Worm (Caenorhabditis elegans) whole organism, L4 larva: ENCODE measurements around the gene rpc-1.

ENCODE experiments used
- F10B5.3 ChIP-seq: sonication (generic microtip); optimal IDR thresholded peaks from 2 replicates; lab custom pipeline; 2016; ENCODE audit warnings: mild to moderate bottlenecking, missing genetic modification characterization, missing compliant biosample characterization
- T20F7.1 ChIP-seq: fragments of 200-800 bp; sonication (Bioruptor generic); optimal IDR thresholded peaks from 2 replicates; lab custom pipeline; 2018; ENCODE audit warnings: mild to moderate bottlenecking, missing genetic modification characterization, missing compliant biosample characterization
- T26A8.4 ChIP-seq: fragments of 200-800 bp; sonication (Bioruptor generic); IDR thresholded peaks from 2 replicates; pipeline ENCODE4 v1.3.6; 2022; ENCODE audit warnings: missing genetic modification characterization, missing compliant biosample characterization
- Y48G9A.11 ChIP-seq: fragments of 200-800 bp; sonication (Bioruptor generic); IDR thresholded peaks from 2 replicates; pipeline ENCODE4 v1.3.6; 2022; ENCODE audit warnings: missing genetic modification reagents, missing genetic modification characterization, missing compliant biosample characterization
- Y75B8A.6 ChIP-seq: fragments of 200-800 bp; sonication (Bioruptor generic); IDR thresholded peaks from 2 replicates; pipeline ENCODE4 v1.3.6; 2022; ENCODE audit warnings: missing genetic modification reagents, missing genetic modification characterization, missing compliant biosample characterization
- ZK546.5 ChIP-seq, 2 experiments: sonication (generic microtip); optimal IDR thresholded peaks; 2 replicates each; lab custom pipeline; 2017; ENCODE audit warnings: missing biosample characterization in 2 of 2, missing genetic modification characterization in 2 of 2
- aha-1 ChIP-seq: fragments of 150-350 bp; peaks from one replicate; lab custom pipeline; 2014; ENCODE audit warnings: missing biosample characterization, missing genetic modification characterization
- aly-2 ChIP-seq: sonication (generic microtip); optimal IDR thresholded peaks from 2 replicates; lab custom pipeline; 2018; ENCODE audit warnings: missing biosample characterization, missing genetic modification characterization
- arid-1 ChIP-seq: fragments of 200-800 bp; sonication (Bioruptor generic); conservative IDR thresholded peaks from 2 replicates; pipeline ENCODE4 v1.3.6; 2022; ENCODE audit warnings: missing genetic modification reagents, missing genetic modification characterization, missing compliant biosample characterization
- attf-4 ChIP-seq: sonication (generic microtip); optimal IDR thresholded peaks from 3 replicates; lab custom pipeline; 2017; ENCODE audit warnings: missing biosample characterization, missing genetic modification characterization
- ceh-32 ChIP-seq: sonication (generic microtip); optimal IDR thresholded peaks from 2 replicates; lab custom pipeline; 2016; ENCODE audit warnings: mild to moderate bottlenecking, missing genetic modification characterization, missing compliant biosample characterization; ENCODE audit not compliant: poor library complexity
- ceh-44 ChIP-seq: fragments of 200-800 bp; sonication (Bioruptor generic); IDR thresholded peaks from 2 replicates; pipeline ENCODE4 v1.3.6; 2022; ENCODE audit warnings: missing genetic modification reagents, missing genetic modification characterization, missing compliant biosample characterization
- ceh-62 ChIP-seq: sonication (generic microtip); optimal IDR thresholded peaks from 2 replicates; lab custom pipeline; 2017; ENCODE audit warnings: missing biosample characterization, missing genetic modification characterization
- ces-1 ChIP-seq: fragments of 150-350 bp; sonication (generic microtip); optimal IDR thresholded peaks from 4 replicates; lab custom pipeline; 2014; ENCODE audit warnings: missing biosample characterization, missing genetic modification reagents, missing genetic modification characterization
- ctbp-1 ChIP-seq: fragments of 200-800 bp; sonication (Bioruptor generic); IDR thresholded peaks from 2 replicates; pipeline ENCODE4 v1.3.6; 2022; ENCODE audit warnings: missing genetic modification reagents, missing genetic modification characterization, missing compliant biosample characterization
- daf-12 ChIP-seq: fragments of 150-350 bp; optimal IDR thresholded peaks from 2 replicates; lab custom pipeline; 2014; ENCODE audit warnings: missing biosample characterization, missing genetic modification reagents, missing genetic modification characterization
- daf-19 ChIP-seq: fragments of 200-800 bp; sonication (Bioruptor generic); conservative IDR thresholded peaks from 2 replicates; pipeline ENCODE4 v1.3.6; 2022; ENCODE audit warnings: missing genetic modification characterization, missing compliant biosample characterization
- dmd-9 ChIP-seq: fragments of 200-800 bp; sonication (Bioruptor generic); IDR thresholded peaks from 2 replicates; pipeline ENCODE4 v1.3.6; 2022; ENCODE audit warnings: missing genetic modification reagents, missing genetic modification characterization, missing compliant biosample characterization
- dve-1 ChIP-seq: sonication (generic microtip); optimal IDR thresholded peaks from 2 replicates; lab custom pipeline; 2017; ENCODE audit warnings: antibody characterized with exemption, mild to moderate bottlenecking, missing genetic modification characterization, missing compliant biosample characterization; ENCODE audit not compliant: insufficient read depth
- egl-43 ChIP-seq: fragments of 200-800 bp; sonication (Bioruptor generic); IDR thresholded peaks from 2 replicates; pipeline ENCODE4 v1.3.6; 2022; ENCODE audit warnings: missing genetic modification reagents, missing genetic modification characterization, missing compliant biosample characterization
- fkh-10 ChIP-seq: fragments of 150-350 bp; optimal IDR thresholded peaks from 2 replicates; lab custom pipeline; 2014; ENCODE audit warnings: missing biosample characterization, missing genetic modification reagents, missing genetic modification characterization
- hif-1 ChIP-seq, 2 experiments: sonication (generic microtip); optimal IDR thresholded peaks; 2 replicates each; lab custom pipeline; 2016 to 2017; ENCODE audit warnings: missing compliant biosample characterization in 2 of 2, missing genetic modification characterization in 2 of 2, missing genetic modification reagents in 2 of 2, missing genotype in 2 of 2, mild to moderate bottlenecking in 1 of 2
- hlh-11 ChIP-seq: fragments of 200-800 bp; sonication (Bioruptor generic); optimal IDR thresholded peaks from 2 replicates; lab custom pipeline; 2018; ENCODE audit warnings: mild to moderate bottlenecking, missing genetic modification characterization, missing compliant biosample characterization
- hlh-30 ChIP-seq: sonication (generic microtip); optimal IDR thresholded peaks from 2 replicates; lab custom pipeline; 2017; ENCODE audit warnings: antibody characterized with exemption, mild to moderate bottlenecking, missing genetic modification characterization, missing compliant biosample characterization; ENCODE audit not compliant: insufficient read depth
- lim-7 ChIP-seq: fragments of 200-800 bp; sonication (Bioruptor generic); IDR thresholded peaks from 2 replicates; pipeline ENCODE4 v1.3.6; 2022; ENCODE audit warnings: missing genetic modification characterization, missing compliant biosample characterization
- lin-1 ChIP-seq: fragments of 200-800 bp; sonication (Bioruptor generic); IDR thresholded peaks from 2 replicates; pipeline ENCODE4 v1.3.6; 2022; ENCODE audit warnings: missing genetic modification reagents, missing genetic modification characterization, missing compliant biosample characterization
- lin-13 ChIP-seq: fragments of 150-350 bp; optimal IDR thresholded peaks from 2 replicates; lab custom pipeline; 2014; ENCODE audit warnings: missing biosample characterization, missing genetic modification reagents, missing genetic modification characterization
- lin-29 ChIP-seq: fragments of 200-800 bp; sonication (Bioruptor generic); IDR thresholded peaks from 2 replicates; pipeline ENCODE4 v1.3.6; 2022; ENCODE audit warnings: missing genetic modification reagents, missing genetic modification characterization, missing compliant biosample characterization
- lin-39 ChIP-seq: fragments of 150-350 bp; optimal IDR thresholded peaks from 2 replicates; lab custom pipeline; 2014; ENCODE audit warnings: missing biosample characterization, missing genetic modification reagents, missing genetic modification characterization
- mxl-2 ChIP-seq: fragments of 200-800 bp; sonication (Bioruptor generic); conservative IDR thresholded peaks from 2 replicates; pipeline ENCODE4 v1.3.6; 2022; ENCODE audit warnings: missing genetic modification reagents, missing genetic modification characterization, missing compliant biosample characterization
- nhr-10 ChIP-seq: fragments of 150-350 bp; optimal IDR thresholded peaks from 2 replicates; lab custom pipeline; 2014; ENCODE audit warnings: missing biosample characterization, missing genetic modification characterization
- nhr-102 ChIP-seq: sonication (generic microtip); optimal IDR thresholded peaks from 2 replicates; lab custom pipeline; 2016; ENCODE audit warnings: mild to moderate bottlenecking, missing genetic modification characterization, moderate library complexity, missing compliant biosample characterization
- nhr-11 ChIP-seq: fragments of 150-350 bp; optimal IDR thresholded peaks from 2 replicates; lab custom pipeline; 2014; ENCODE audit warnings: missing biosample characterization, missing genetic modification characterization
- nhr-28 ChIP-seq: fragments of 150-350 bp; optimal IDR thresholded peaks from 2 replicates; lab custom pipeline; 2014; ENCODE audit warnings: missing biosample characterization, missing genetic modification characterization
- nhr-41 ChIP-seq: fragments of 200-800 bp; sonication (Bioruptor generic); IDR thresholded peaks from 2 replicates; pipeline ENCODE4 v1.3.6; 2022; ENCODE audit warnings: missing genetic modification reagents, missing genetic modification characterization, missing compliant biosample characterization
- nhr-6 ChIP-seq: fragments of 150-350 bp; optimal IDR thresholded peaks from 2 replicates; lab custom pipeline; 2014; ENCODE audit warnings: missing biosample characterization, missing genetic modification characterization
- pqm-1 ChIP-seq: sonication (generic microtip); optimal IDR thresholded peaks from 2 replicates; lab custom pipeline; 2017; ENCODE audit warnings: missing biosample characterization, missing genetic modification characterization
- sdz-12 ChIP-seq: fragments of 200-800 bp; sonication (Bioruptor generic); optimal IDR thresholded peaks from 2 replicates; lab custom pipeline; 2018; ENCODE audit warnings: mild to moderate bottlenecking, missing genetic modification characterization, missing compliant biosample characterization
- set-16 ChIP-seq: fragments of 200-800 bp; sonication (Bioruptor generic); IDR thresholded peaks from 2 replicates; pipeline ENCODE4 v1.3.6; 2022; ENCODE audit warnings: missing genetic modification reagents, missing genetic modification characterization, missing compliant biosample characterization
- spr-1 ChIP-seq: sonication (generic microtip); optimal IDR thresholded peaks from 2 replicates; lab custom pipeline; 2016; ENCODE audit warnings: mild to moderate bottlenecking, missing genetic modification characterization, missing compliant biosample characterization
- tag-97 ChIP-seq: fragments of 200-800 bp; sonication (Bioruptor generic); IDR thresholded peaks from 2 replicates; pipeline ENCODE4 v1.3.6; 2022; ENCODE audit warnings: missing genetic modification characterization, missing compliant biosample characterization
- unc-39 ChIP-seq: sonication (generic microtip); optimal IDR thresholded peaks from 2 replicates; lab custom pipeline; 2017; ENCODE audit warnings: missing biosample characterization, missing genetic modification characterization
- vab-7 ChIP-seq: fragments of 200-800 bp; sonication (Bioruptor generic); IDR thresholded peaks from 2 replicates; pipeline ENCODE4 v1.3.6; 2022; ENCODE audit warnings: missing genetic modification reagents, missing genetic modification characterization, missing compliant biosample characterization
- zip-11 ChIP-seq: fragments of 200-800 bp; sonication (Bioruptor generic); IDR thresholded peaks from 2 replicates; pipeline ENCODE4 v1.3.6; 2022; ENCODE audit warnings: missing genetic modification characterization, missing compliant biosample characterization

The rpc-1 gene

ce11 chrIV:7175346-7175745 is 9.8 kb upstream of the rpc-1 start, which contains the start of gene C42D4.19:
Gene C42D4.19, plus strand, starts transcription at chrIV:7175646.
- TF ChIP-seq hif-1 (tag; optimal IDR thresholded peaks at IDR 0.05; lab: Kevin White, UChicago) = no peak
- TF ChIP-seq, all 104 proteins: peak for 0

- TF ChIP-seq nhr-6 = no peak
- no peak for TF ChIP-seq ces-1 (GFP tag; lab: Kevin White, UChicago)
- no peak for TF ChIP-seq lin-39 (tag; lab: Kevin White, UChicago)
- no peak for TF ChIP-seq lin-1 (GFP tag; lab: Robert Waterston, UW)
- no peak for TF ChIP-seq egl-43 (GFP tag; lab: Robert Waterston, UW)
- no peak for TF ChIP-seq ceh-32 (tag; lab: Kevin White, UChicago)
- no peak for TF ChIP-seq dmd-9 (GFP tag; lab: Robert Waterston, UW)
- no peak for TF ChIP-seq nhr-11 (tag; lab: Kevin White, UChicago)
- no peak for TF ChIP-seq nhr-28 (tag; lab: Kevin White, UChicago)
- TF ChIP-seq aha-1 (tag; lab: Kevin White, UChicago) = no peak
- TF ChIP-seq hlh-11 (tag; lab: Kevin White, UChicago) = no peak
Observed at ce11 chrIV:7173489-7173888, 7.9 kb upstream of the rpc-1 start, which contains the start of gene str-1. Gene str-1, plus strand, starts transcription at chrIV:7173789.

- TF ChIP-seq lim-7 (GFP tag; lab: Robert Waterston, UW) = no peak
- no peak for TF ChIP-seq ZK546.5 (tag; optimal IDR thresholded peaks at IDR 0.05; lab: Kevin White, UChicago)
- TF ChIP-seq unc-39 (tag; lab: Kevin White, UChicago) = no peak
- no peak for TF ChIP-seq sdz-12 (GFP tag; lab: Kevin White, UChicago)
- TF ChIP-seq nhr-10 = no peak
- no peak for TF ChIP-seq dmd-9 (GFP tag; lab: Robert Waterston, UW)
- no peak for TF ChIP-seq nhr-41 (GFP tag; lab: Robert Waterston, UW)
Observed at ce11 chrIV:7171222-7171621, 5.7 kb upstream of the rpc-1 start, which contains the start of gene str-220. Gene str-220, minus strand, starts transcription at chrIV:7171322.

- TF ChIP-seq lin-29 (GFP tag; lab: Robert Waterston, UW) (no peak), nhr-102 (tag; lab: Kevin White, UChicago) (no peak), set-16 (GFP tag; lab: Robert Waterston, UW) (no peak), ceh-62 (tag; lab: Kevin White, UChicago) (no peak), hlh-30 (tag; lab: Kevin White, UChicago) (peak; percentile 84), vab-7 (GFP tag; lab: Robert Waterston, UW) (no peak), daf-12 (tag; lab: Kevin White, UChicago) (no peak), spr-1 (tag; lab: Kevin White, UChicago) (no peak), T26A8.4 (GFP tag; lab: Robert Waterston, UW) (no peak), Y48G9A.11 (no peak), ces-1 (GFP tag; lab: Kevin White, UChicago) (no peak), attf-4 (tag; lab: Kevin White, UChicago) (no peak), daf-19 (GFP tag; lab: Robert Waterston, UW) (no peak), F10B5.3 (tag; lab: Kevin White, UChicago) (no peak), T20F7.1 (peak; percentile 21), zip-11 (GFP tag; lab: Robert Waterston, UW) (no peak), Y75B8A.6 (no peak), dve-1 (tag; lab: Kevin White, UChicago) (peak; percentile 45), ceh-44 (GFP tag; lab: Robert Waterston, UW) (no peak), fkh-10 (GFP tag; lab: Kevin White, UChicago) (no peak), aha-1 (tag; lab: Kevin White, UChicago) (peak; percentile 29), sdz-12 (GFP tag; lab: Kevin White, UChicago) (no peak), mxl-2 (GFP tag; lab: Robert Waterston, UW) (no peak), pqm-1 (tag; lab: Kevin White, UChicago) (no peak), lin-39 (tag; lab: Kevin White, UChicago) (no peak), arid-1 (GFP tag; lab: Robert Waterston, UW) (no peak), aly-2 (tag; lab: Kevin White, UChicago) (no peak), ZK546.5 (tag; optimal IDR thresholded peaks at IDR 0.05; lab: Kevin White, UChicago) (no peak), ctbp-1 (GFP tag; lab: Robert Waterston, UW) (no peak), tag-97 (GFP tag; lab: Robert Waterston, UW) (no peak), lin-13 (GFP tag; lab: Kevin White, UChicago) (no peak)
Observed at ce11 chrIV:7167983-7168760, 2.6 kb upstream of the rpc-1 start, which contains the start of gene skr-16. Gene skr-16, plus strand, starts transcription at chrIV:7168710.
